Fruit fly (Drosophila melanogaster) whole organism, embryonic: ENCODE results near the gene CG14507.

Experiments
- Abd-B ChIP-seq: fragments of 200-800 bp; sonication (Bioruptor generic); optimal IDR thresholded peaks from 2 replicates; lab custom pipeline; 2018; ENCODE audit warnings: missing biosample characterization, mild to moderate bottlenecking, missing genetic modification characterization, moderate library complexity
- Atf-2 ChIP-seq: fragments of 200-800 bp; sonication (Bioruptor generic); optimal IDR thresholded peaks from 2 replicates; lab custom pipeline; 2016; ENCODE audit warnings: missing biosample characterization, missing genetic modification characterization
- CG10274 ChIP-seq: fragments of 200-800 bp; sonication (Bioruptor generic); optimal IDR thresholded peaks from 3 replicates; lab custom pipeline; 2017; ENCODE audit warnings: missing biosample characterization, mild to moderate bottlenecking, missing genetic modification characterization
- CG11504 ChIP-seq: fragments of 200-800 bp; sonication (Bioruptor generic); optimal IDR thresholded peaks from 3 replicates; lab custom pipeline; 2019; ENCODE audit warnings: missing biosample characterization, mild to moderate bottlenecking, missing genetic modification characterization, moderate library complexity
- CG1233 ChIP-seq: fragments of 200-800 bp; sonication (Bioruptor generic); optimal IDR thresholded peaks from 4 replicates; lab custom pipeline; 2018; ENCODE audit warnings: missing biosample characterization, mild to moderate bottlenecking, missing genetic modification characterization
- CG12391 ChIP-seq: fragments of 200-800 bp; sonication (Bioruptor generic); optimal IDR thresholded peaks from 3 replicates; lab custom pipeline; 2018; ENCODE audit warnings: missing biosample characterization, mild to moderate bottlenecking, missing genetic modification characterization, moderate library complexity
- CG14050 ChIP-seq: fragments of 200-800 bp; sonication (Bioruptor generic); IDR thresholded peaks from 3 replicates; pipeline ENCODE4 v1.3.6; 2022; ENCODE audit warnings: missing biosample characterization, missing genetic modification characterization
- CG14667 ChIP-seq: fragments of 200-800 bp; sonication (Bioruptor generic); IDR thresholded peaks from 2 replicates; pipeline ENCODE4 v1.3.6; 2022; ENCODE audit warnings: missing biosample characterization, missing genetic modification characterization
- CG15011 ChIP-seq: fragments of 200-800 bp; sonication (Bioruptor generic); optimal IDR thresholded peaks from 3 replicates; lab custom pipeline; 2018; ENCODE audit warnings: missing biosample characterization, mild to moderate bottlenecking, missing genetic modification characterization
- CG15601 ChIP-seq: fragments of 200-800 bp; sonication (Bioruptor generic); optimal IDR thresholded peaks from 3 replicates; lab custom pipeline; 2019; ENCODE audit warnings: missing biosample characterization, mild to moderate bottlenecking, missing genetic modification characterization, moderate library complexity
- CG1603 ChIP-seq: fragments of 200-800 bp; sonication (Bioruptor generic); optimal IDR thresholded peaks from 2 replicates; lab custom pipeline; 2019; ENCODE audit warnings: missing biosample characterization, mild to moderate bottlenecking, missing genetic modification characterization, moderate library complexity
- CG1832 ChIP-seq: fragments of 200-800 bp; sonication (Bioruptor generic); optimal IDR thresholded peaks from 2 replicates; lab custom pipeline; 2017; ENCODE audit warnings: missing biosample characterization, mild to moderate bottlenecking, missing genetic modification characterization, inconsistent platforms
- CG2202 ChIP-seq: fragments of 200-800 bp; sonication (Bioruptor generic); optimal IDR thresholded peaks from 2 replicates; lab custom pipeline; 2018; ENCODE audit warnings: missing biosample characterization, mild to moderate bottlenecking, missing genetic modification characterization
- CG32772 ChIP-seq: fragments of 200-800 bp; sonication (Bioruptor generic); IDR thresholded peaks from 2 replicates; pipeline ENCODE4 v1.3.6; 2022; ENCODE audit warnings: missing biosample characterization, missing genetic modification characterization
- CG4424 ChIP-seq: fragments of 200-800 bp; sonication (Bioruptor generic); optimal IDR thresholded peaks from 3 replicates; lab custom pipeline; 2016; ENCODE audit warnings: missing biosample characterization, missing genetic modification characterization
- CG4854 ChIP-seq: fragments of 200-800 bp; sonication (Bioruptor generic); optimal IDR thresholded peaks from 2 replicates; lab custom pipeline; 2016; ENCODE audit warnings: missing biosample characterization, missing genetic modification characterization, inconsistent platforms
- CG5180 ChIP-seq: fragments of 200-800 bp; sonication (Bioruptor generic); optimal IDR thresholded peaks from 3 replicates; lab custom pipeline; 2017; ENCODE audit warnings: missing biosample characterization, missing genetic modification characterization, mild to moderate bottlenecking, moderate library complexity, missing genetic modification reagents
- CG8924 ChIP-seq: fragments of 200-800 bp; optimal IDR thresholded peaks from 3 replicates; lab custom pipeline; 2019; ENCODE audit warnings: missing biosample characterization, mild to moderate bottlenecking, missing genetic modification characterization, moderate library complexity
- CG9727 ChIP-seq: fragments of 200-800 bp; sonication (Bioruptor generic); optimal IDR thresholded peaks from 3 replicates; lab custom pipeline; 2017; ENCODE audit warnings: missing biosample characterization, mild to moderate bottlenecking, missing genetic modification characterization
- Camta ChIP-seq: fragments of 200-800 bp; sonication (Bioruptor generic); optimal IDR thresholded peaks from 2 replicates; lab custom pipeline; 2016; ENCODE audit warnings: missing biosample characterization, missing genetic modification characterization
- Ets65A ChIP-seq: fragments of 200-800 bp; sonication (Bioruptor generic); peaks from one replicate; lab custom pipeline; 2016; ENCODE audit warnings: missing biosample characterization, missing genetic modification characterization
- Hr51 ChIP-seq, 2 experiments: fragments of 200-800 bp; sonication (Bioruptor generic); optimal IDR thresholded peaks; 2 replicates in 1 of 2; 3 replicates in 1 of 2; lab custom pipeline; 2016 to 2018; ENCODE audit warnings: missing biosample characterization in 2 of 2, missing genetic modification characterization in 2 of 2, mild to moderate bottlenecking in 1 of 2, moderate library complexity in 1 of 2
- Oli ChIP-seq: fragments of 200-800 bp; sonication (Bioruptor generic); optimal IDR thresholded peaks from 2 replicates; lab custom pipeline; 2018; ENCODE audit warnings: missing biosample characterization, mild to moderate bottlenecking, missing genetic modification characterization, moderate library complexity
- Six4 ChIP-seq: fragments of 200-800 bp; sonication (Bioruptor generic); optimal IDR thresholded peaks from 2 replicates; lab custom pipeline; 2016; ENCODE audit warnings: missing biosample characterization, missing genetic modification characterization
- TFAM ChIP-seq: fragments of 200-800 bp; sonication (Bioruptor generic); optimal IDR thresholded peaks from 2 replicates; lab custom pipeline; 2017; ENCODE audit warnings: missing biosample characterization, missing genetic modification characterization, inconsistent platforms
- Trl ChIP-seq, 3 experiments: fragments of >200 bp in 2 of 3; fragments of 200-800 bp in 1 of 3; sonication (Bioruptor generic) in 1 of 3; optimal IDR thresholded peaks; 2 replicates in 1 of 3; 3 replicates in 2 of 3; lab custom pipeline; 2016 to 2017; ENCODE audit warnings: missing biosample characterization in 1 of 3, missing genetic modification characterization in 1 of 3
- ap ChIP-seq: fragments of 200-800 bp; sonication (Bioruptor generic); IDR thresholded peaks from 2 replicates; pipeline ENCODE4 v1.3.6; 2022; ENCODE audit warnings: missing biosample characterization, missing genetic modification characterization
- bcd ChIP-seq: fragments of 200-800 bp; sonication (Bioruptor generic); optimal IDR thresholded peaks from 2 replicates; lab custom pipeline; 2017; ENCODE audit warnings: missing biosample characterization, mild to moderate bottlenecking, missing genetic modification characterization
- cg ChIP-seq: fragments of 200-800 bp; sonication (Bioruptor generic); optimal IDR thresholded peaks from 3 replicates; lab custom pipeline; 2019; ENCODE audit warnings: missing biosample characterization, mild to moderate bottlenecking, missing genetic modification characterization, moderate library complexity
- crol ChIP-seq: fragments of 200-800 bp; sonication (Bioruptor generic); IDR thresholded peaks from 2 replicates; pipeline ENCODE4 v1.3.6; 2022; ENCODE audit warnings: missing biosample characterization, missing genetic modification characterization
- crp ChIP-seq, 2 experiments: fragments of 200-800 bp; sonication (Bioruptor generic); optimal IDR thresholded peaks; 2 replicates in 1 of 2; 3 replicates in 1 of 2; lab custom pipeline; 2017; ENCODE audit warnings: missing biosample characterization in 2 of 2, missing genetic modification characterization in 2 of 2, mild to moderate bottlenecking in 1 of 2, moderate library complexity in 1 of 2
- fu2 ChIP-seq: fragments of 200-800 bp; sonication (Bioruptor generic); optimal IDR thresholded peaks from 2 replicates; lab custom pipeline; 2016; ENCODE audit warnings: missing biosample characterization, missing genetic modification characterization
- gcm ChIP-seq: fragments of 200-800 bp; sonication (Bioruptor generic); optimal IDR thresholded peaks from 2 replicates; lab custom pipeline; 2019; ENCODE audit warnings: missing biosample characterization, mild to moderate bottlenecking, missing genetic modification characterization, moderate library complexity
- gem ChIP-seq: fragments of 200-800 bp; sonication (Bioruptor generic); optimal IDR thresholded peaks from 2 replicates; lab custom pipeline; 2019; ENCODE audit warnings: missing biosample characterization, mild to moderate bottlenecking, missing genetic modification characterization, moderate library complexity
- grau ChIP-seq: fragments of 200-800 bp; optimal IDR thresholded peaks from 3 replicates; lab custom pipeline; 2019; ENCODE audit warnings: missing biosample characterization, mild to moderate bottlenecking, missing genetic modification characterization, moderate library complexity
- grn ChIP-seq: fragments of 200-800 bp; sonication (Bioruptor generic); optimal IDR thresholded peaks from 3 replicates; lab custom pipeline; 2017; ENCODE audit warnings: missing biosample characterization, missing genetic modification characterization
- gsb ChIP-seq: fragments of 200-800 bp; sonication (Bioruptor generic); IDR thresholded peaks from 2 replicates; pipeline ENCODE4 v1.3.6; 2022; ENCODE audit warnings: missing biosample characterization, missing genetic modification characterization
- insv ChIP-seq, 2 experiments: fragments of 200-800 bp; sonication (Bioruptor generic); optimal IDR thresholded peaks; 3 replicates each; lab custom pipeline; 2016 to 2018; ENCODE audit warnings: missing biosample characterization in 2 of 2, missing genetic modification characterization in 2 of 2
- mirr ChIP-seq: fragments of 200-800 bp; sonication (Bioruptor generic); optimal IDR thresholded peaks from 3 replicates; lab custom pipeline; 2018; ENCODE audit warnings: missing biosample characterization, mild to moderate bottlenecking, missing genetic modification characterization
- nom ChIP-seq: fragments of 200-800 bp; sonication (Bioruptor generic); optimal IDR thresholded peaks from 2 replicates; lab custom pipeline; 2017; ENCODE audit warnings: missing biosample characterization, missing genetic modification characterization, mild to moderate bottlenecking, moderate library complexity, missing genetic modification reagents
- sc ChIP-seq, 3 experiments: fragments of >200 bp in 2 of 3; fragments of 200-800 bp in 1 of 3; sonication (Bioruptor generic) in 1 of 3; optimal IDR thresholded peaks; 2 replicates in 2 of 3; 3 replicates in 1 of 3; lab custom pipeline; 2017; ENCODE audit warnings: mild to moderate bottlenecking in 1 of 3, missing biosample characterization in 1 of 3, missing genetic modification characterization in 1 of 3, missing genetic modification reagents in 1 of 3
- scrt ChIP-seq: fragments of 200-800 bp; sonication (Bioruptor generic); optimal IDR thresholded peaks from 2 replicates; lab custom pipeline; 2018; ENCODE audit warnings: missing biosample characterization, mild to moderate bottlenecking, missing genetic modification characterization, moderate library complexity
- sob ChIP-seq: fragments of 200-800 bp; sonication (Bioruptor generic); IDR thresholded peaks from 2 replicates; pipeline ENCODE4 v1.3.6; 2022; ENCODE audit warnings: missing biosample characterization, missing genetic modification characterization
- tll ChIP-seq, 2 experiments: fragments of 200-800 bp in 1 of 2; fragments of >200 bp in 1 of 2; sonication (Bioruptor generic) in 1 of 2; optimal IDR thresholded peaks; 2 replicates each; lab custom pipeline; 2017 to 2019; ENCODE audit warnings: missing biosample characterization in 2 of 2, missing genetic modification characterization in 2 of 2, mild to moderate bottlenecking in 1 of 2, moderate library complexity in 1 of 2
- tna ChIP-seq: fragments of 200-800 bp; sonication (Bioruptor generic); IDR thresholded peaks from 2 replicates; pipeline ENCODE4 v1.3.6; 2022; ENCODE audit warnings: missing biosample characterization, missing genetic modification characterization; ENCODE audit not compliant: partially characterized antibody
- twi ChIP-seq: fragments of 200-800 bp; optimal IDR thresholded peaks from 2 replicates; lab custom pipeline; 2019; ENCODE audit warnings: missing biosample characterization, mild to moderate bottlenecking, missing genetic modification characterization, moderate library complexity
- z ChIP-seq: fragments of 200-800 bp; sonication (Bioruptor generic); IDR thresholded peaks from 3 replicates; pipeline ENCODE4 v1.3.6; 2022; ENCODE audit warnings: missing biosample characterization, missing genetic modification characterization

Gene CG14507

dm6 chr3R:29259466-29260132 lies 32.1 kb upstream of the CG14507 start (continued):
- TF ChIP-seq CG8924 (tag; lab: Kevin White, UChicago) (peak; percentile 14), fu2 (GFP tag; lab: Kevin White, UChicago) (no peak), CG5180 (GFP tag; lab: Kevin White, UChicago) (no peak), gsb (no peak), Abd-B (GFP tag; lab: Kevin White, UChicago) (no peak), grau (tag; lab: Kevin White, UChicago) (peak; percentile 15), CG15011 (GFP tag; lab: Kevin White, UChicago) (no peak), Six4 (GFP tag; lab: Kevin White, UChicago) (no peak), Ets65A (no peak), CG4854 (no peak), CG11504 (tag; lab: Kevin White, UChicago) (peak; percentile 27), Camta (GFP tag; lab: Kevin White, UChicago) (no peak), gem (tag; lab: Kevin White, UChicago) (peak; percentile 31), CG9727 (no peak), CG2202 (tag; lab: Kevin White, UChicago) (no peak), CG10274 (GFP tag; lab: Kevin White, UChicago) (no peak), Hr51 (GFP tag; optimal IDR thresholded peaks at IDR 0.05; lab: Kevin White, UChicago) (peak in 1 of 2 experiments; percentile 27), twi (tag; lab: Kevin White, UChicago) (peak; percentile 94), CG1603 (tag; lab: Kevin White, UChicago) (no peak), mirr (no peak), sob (GFP tag; lab: Robert Waterston, UW) (no peak), ap (GFP tag; lab: Robert Waterston, UW) (no peak), Oli (tag; lab: Kevin White, UChicago) (peak; percentile 4), bcd (GFP tag; lab: Kevin White, UChicago) (no peak), sc (optimal IDR thresholded peaks at IDR 0.05; lab: Kevin White, UChicago) (no peak), sc (GFP tag; optimal IDR thresholded peaks at IDR 0.05; lab: Kevin White, UChicago) (no peak), z (GFP tag; lab: Robert Waterston, UW) (no peak), tna (GFP tag; lab: Robert Waterston, UW) (no peak), scrt (no peak), CG14050 (GFP tag; lab: Robert Waterston, UW) (no peak), CG32772 (GFP tag; lab: Robert Waterston, UW) (no peak), grn (GFP tag; lab: Kevin White, UChicago) (no peak), CG4424 (GFP tag; lab: Kevin White, UChicago) (no peak), TFAM (GFP tag; lab: Kevin White, UChicago) (no peak), Atf-2 (no peak), CG12391 (tag; lab: Kevin White, UChicago) (peak; percentile 22), CG15601 (tag; lab: Kevin White, UChicago) (no peak)
- TF ChIP-seq, all 482 proteins: peak for 18

- TF ChIP-seq insv (GFP tag; optimal IDR thresholded peaks at IDR 0.05; lab: Kevin White, UChicago) (peak in 1 of 2 experiments; percentile 95), cg (GFP tag; lab: Kevin White, UChicago) (peak; percentile 38), CG1233 (GFP tag; lab: Kevin White, UChicago) (no peak), crol (GFP tag; lab: Robert Waterston, UW) (peak; percentile 91), gcm (GFP tag; lab: Kevin White, UChicago) (no peak), CG1832 (GFP tag; lab: Kevin White, UChicago) (peak; percentile 60), nom (GFP tag; lab: Kevin White, UChicago) (peak; percentile 27), crp (GFP tag; optimal IDR thresholded peaks at IDR 0.05; lab: Kevin White, UChicago) (peak in 1 of 2 experiments; percentile 70), tll (GFP tag; optimal IDR thresholded peaks at IDR 0.05; lab: Kevin White, UChicago) (peak in 1 of 2 experiments; percentile 82), Trl (optimal IDR thresholded peaks at IDR 0.05; lab: Kevin White, UChicago) (peak in 1 of 2 experiments; percentile 43), Trl (GFP tag; optimal IDR thresholded peaks at IDR 0.05; lab: Kevin White, UChicago) (no peak), CG14667 (no peak)
Measured at dm6 chr3R:29257890-29258691, 30.6 kb upstream of the CG14507 start.
